Worm (Caenorhabditis elegans) whole organism, early embryonic: Measurements from ENCODE around the gene islo-1.

Source experiments
- B0310.2 ChIP-seq: sonication (generic microtip); optimal IDR thresholded peaks from 2 replicates; lab custom pipeline; 2016; ENCODE audit warnings: mild to moderate bottlenecking, missing genetic modification characterization, missing compliant biosample characterization
- F13C5.2 ChIP-seq: sonication (generic microtip); optimal IDR thresholded peaks from 2 replicates; lab custom pipeline; 2017; ENCODE audit warnings: mild to moderate bottlenecking, missing genetic modification characterization, inconsistent platforms, missing compliant biosample characterization
- aly-1 ChIP-seq: sonication (generic microtip); optimal IDR thresholded peaks from 2 replicates; lab custom pipeline; 2016; ENCODE audit warnings: missing genetic modification characterization, missing compliant biosample characterization
- ama-1 ChIP-seq: fragments of 150-350 bp; optimal IDR thresholded peaks from 2 replicates; lab custom pipeline; 2014
- ceh-13 ChIP-seq: fragments of 200-800 bp; sonication (Bioruptor generic); optimal IDR thresholded peaks from 2 replicates; lab custom pipeline; 2018; ENCODE audit warnings: mild to moderate bottlenecking, missing genetic modification characterization, missing compliant biosample characterization
- ceh-36 ChIP-seq: sonication (generic microtip); optimal IDR thresholded peaks from 2 replicates; lab custom pipeline; 2016; ENCODE audit warnings: missing genetic modification characterization, inconsistent platforms, missing compliant biosample characterization
- ets-7 ChIP-seq: sonication (generic microtip); optimal IDR thresholded peaks from 2 replicates; lab custom pipeline; 2016; ENCODE audit warnings: missing genotype, missing genetic modification characterization, missing compliant biosample characterization
- flt-1 ChIP-seq: fragments of 200-800 bp; sonication (Bioruptor generic); IDR thresholded peaks from 2 replicates; pipeline ENCODE4 v1.3.6; 2022; ENCODE audit warnings: missing genetic modification characterization, missing compliant biosample characterization
- hmbx-1 ChIP-seq: sonication (generic microtip); optimal IDR thresholded peaks from 2 replicates; lab custom pipeline; 2016; ENCODE audit warnings: mild to moderate bottlenecking, missing genetic modification characterization, missing compliant biosample characterization
- hmg-4 ChIP-seq: fragments of 200-800 bp; sonication (Bioruptor generic); optimal IDR thresholded peaks from 2 replicates; lab custom pipeline; 2018; ENCODE audit warnings: mild to moderate bottlenecking, missing genetic modification characterization, missing compliant biosample characterization
- hnd-1 ChIP-seq: sonication (generic microtip); optimal IDR thresholded peaks from 2 replicates; lab custom pipeline; 2016; ENCODE audit warnings: missing genetic modification characterization, missing compliant biosample characterization
- pes-1 ChIP-seq: fragments of 200-800 bp; sonication (Bioruptor generic); IDR thresholded peaks from 2 replicates; pipeline ENCODE4 v1.3.6; 2022; ENCODE audit warnings: missing genetic modification reagents, missing genetic modification characterization, missing compliant biosample characterization
- scrt-1 ChIP-seq: fragments of 200-800 bp; sonication (Bioruptor generic); IDR thresholded peaks from 2 replicates; pipeline ENCODE4 v1.3.6; 2022; ENCODE audit warnings: missing genetic modification characterization, missing compliant biosample characterization
- sea-1 ChIP-seq: fragments of 200-800 bp; sonication (Bioruptor generic); conservative IDR thresholded peaks from 2 replicates; pipeline ENCODE4 v1.3.6; 2022; ENCODE audit warnings: missing genetic modification characterization, missing compliant biosample characterization
- tbx-11 ChIP-seq: fragments of 200-800 bp; sonication (Bioruptor generic); IDR thresholded peaks from 2 replicates; pipeline ENCODE4 v1.3.6; 2022; ENCODE audit warnings: missing genetic modification characterization, missing compliant biosample characterization
- tbx-37 ChIP-seq: fragments of 200-800 bp; sonication (Bioruptor generic); conservative IDR thresholded peaks from 2 replicates; pipeline ENCODE4 v1.3.6; 2022; ENCODE audit warnings: missing genetic modification reagents, missing genetic modification characterization, missing compliant biosample characterization
- tra-4 ChIP-seq: sonication (generic microtip); optimal IDR thresholded peaks from 2 replicates; lab custom pipeline; 2017; ENCODE audit warnings: missing genetic modification characterization, missing compliant biosample characterization

The islo-1 gene

ce11 chrIV:8136005-8136512 is at the start of gene islo-1, which contains the start of gene isp-1:
TSS of gene islo-1 (plus strand) at chrIV:8136389.
TSS of gene isp-1 (minus strand) at chrIV:8136055.
- TF ChIP-seq F13C5.2 (tag; lab: Kevin White, UChicago) (peak; percentile 55), scrt-1 (no peak), aly-1 (tag; lab: Kevin White, UChicago) (no peak), ets-7 (tag; lab: Kevin White, UChicago) (no peak), tbx-11 (GFP tag; lab: Robert Waterston, UW) (no peak)

ce11 chrIV:8086552-8086951 is 49.6 kb upstream of the islo-1 start, which contains the start of gene nsy-7:
TSS of gene nsy-7 (minus strand) at chrIV:8086652.
- TF ChIP-seq tbx-11 (GFP tag; lab: Robert Waterston, UW) (no peak), tra-4 (tag; lab: Kevin White, UChicago) (no peak), ets-7 (tag; lab: Kevin White, UChicago) (no peak), hnd-1 (tag; lab: Kevin White, UChicago) (no peak), ama-1 (no peak), ceh-36 (no peak), scrt-1 (no peak), ceh-13 (GFP tag; lab: Kevin White, UChicago) (no peak), sea-1 (GFP tag; lab: Robert Waterston, UW) (no peak), tbx-37 (GFP tag; lab: Robert Waterston, UW) (no peak), F13C5.2 (tag; lab: Kevin White, UChicago) (no peak), hmbx-1 (tag; lab: Kevin White, UChicago) (no peak), flt-1 (no peak), hmg-4 (GFP tag; lab: Kevin White, UChicago) (no peak), pes-1 (no peak), aly-1 (tag; lab: Kevin White, UChicago) (no peak), B0310.2 (tag; lab: Kevin White, UChicago) (no peak)

- TF ChIP-seq tbx-37 (GFP tag; lab: Robert Waterston, UW), result no peak
These were observed 44.6 kb upstream of the islo-1 start for ce11 chrIV:8091539-8091938.

- TF ChIP-seq sea-1 (GFP tag; lab: Robert Waterston, UW) (no peak), ceh-13 (GFP tag; lab: Kevin White, UChicago) (no peak), ets-7 (tag; lab: Kevin White, UChicago) (no peak)
These were observed 39.8 kb upstream of the islo-1 start for ce11 chrIV:8096375-8096774.

- no peak for TF ChIP-seq B0310.2 (tag; lab: Kevin White, UChicago)
- TF ChIP-seq ceh-36, result no peak
- TF ChIP-seq tbx-11 (GFP tag; lab: Robert Waterston, UW), result no peak
- no peak for TF ChIP-seq F13C5.2 (tag; lab: Kevin White, UChicago)
- TF ChIP-seq ets-7 (tag; lab: Kevin White, UChicago), result no peak
- TF ChIP-seq hnd-1 (tag; lab: Kevin White, UChicago), result no peak
- TF ChIP-seq scrt-1, result no peak
- TF ChIP-seq pes-1, result no peak
These were observed 36.6 kb upstream of the islo-1 start, which contains the start of gene Y42H9AR.2 for ce11 chrIV:8099601-8100000. TSS of gene Y42H9AR.2 (plus strand) at chrIV:8099901.

ce11 chrIV:8102231-8102630 is 34.0 kb upstream of the islo-1 start, which contains the start of gene Y42H9AR.5:
TSS of gene Y42H9AR.5 (plus strand) at chrIV:8102531.
- TF ChIP-seq scrt-1, result no peak
- TF ChIP-seq hmg-4 (GFP tag; lab: Kevin White, UChicago), result no peak
- TF ChIP-seq sea-1 (GFP tag; lab: Robert Waterston, UW), result no peak
- no peak for TF ChIP-seq ama-1
- no peak for TF ChIP-seq F13C5.2 (tag; lab: Kevin White, UChicago)
- TF ChIP-seq hmbx-1 (tag; lab: Kevin White, UChicago), result no peak
- no peak for TF ChIP-seq ceh-13 (GFP tag; lab: Kevin White, UChicago)
- TF ChIP-seq tbx-37 (GFP tag; lab: Robert Waterston, UW), result no peak
- TF ChIP-seq ceh-36, result no peak
- TF ChIP-seq ets-7 (tag; lab: Kevin White, UChicago), result no peak
- TF ChIP-seq flt-1, result no peak
- no peak for TF ChIP-seq pes-1
- no peak for TF ChIP-seq hnd-1 (tag; lab: Kevin White, UChicago)
- no peak for TF ChIP-seq tbx-11 (GFP tag; lab: Robert Waterston, UW)
- TF ChIP-seq B0310.2 (tag; lab: Kevin White, UChicago), result no peak
- no peak for TF ChIP-seq tra-4 (tag; lab: Kevin White, UChicago)
- TF ChIP-seq aly-1 (tag; lab: Kevin White, UChicago), result no peak

ce11 chrIV:8103196-8103595 is 33.0 kb upstream of the islo-1 start:
- TF ChIP-seq F13C5.2 (tag; lab: Kevin White, UChicago) (no peak), scrt-1 (no peak)

- TF ChIP-seq hmbx-1 (tag; lab: Kevin White, UChicago) (no peak), tbx-11 (GFP tag; lab: Robert Waterston, UW) (no peak), ceh-13 (GFP tag; lab: Kevin White, UChicago) (no peak), hmg-4 (GFP tag; lab: Kevin White, UChicago) (no peak), pes-1 (no peak), flt-1 (no peak), tra-4 (tag; lab: Kevin White, UChicago) (no peak), B0310.2 (tag; lab: Kevin White, UChicago) (no peak)
These were observed 31.1 kb upstream of the islo-1 start for ce11 chrIV:8105083-8105482.
